Fruit fly (Drosophila melanogaster): Measurements from ENCODE around the gene CG5805.

CG5805 gene

DNA sequence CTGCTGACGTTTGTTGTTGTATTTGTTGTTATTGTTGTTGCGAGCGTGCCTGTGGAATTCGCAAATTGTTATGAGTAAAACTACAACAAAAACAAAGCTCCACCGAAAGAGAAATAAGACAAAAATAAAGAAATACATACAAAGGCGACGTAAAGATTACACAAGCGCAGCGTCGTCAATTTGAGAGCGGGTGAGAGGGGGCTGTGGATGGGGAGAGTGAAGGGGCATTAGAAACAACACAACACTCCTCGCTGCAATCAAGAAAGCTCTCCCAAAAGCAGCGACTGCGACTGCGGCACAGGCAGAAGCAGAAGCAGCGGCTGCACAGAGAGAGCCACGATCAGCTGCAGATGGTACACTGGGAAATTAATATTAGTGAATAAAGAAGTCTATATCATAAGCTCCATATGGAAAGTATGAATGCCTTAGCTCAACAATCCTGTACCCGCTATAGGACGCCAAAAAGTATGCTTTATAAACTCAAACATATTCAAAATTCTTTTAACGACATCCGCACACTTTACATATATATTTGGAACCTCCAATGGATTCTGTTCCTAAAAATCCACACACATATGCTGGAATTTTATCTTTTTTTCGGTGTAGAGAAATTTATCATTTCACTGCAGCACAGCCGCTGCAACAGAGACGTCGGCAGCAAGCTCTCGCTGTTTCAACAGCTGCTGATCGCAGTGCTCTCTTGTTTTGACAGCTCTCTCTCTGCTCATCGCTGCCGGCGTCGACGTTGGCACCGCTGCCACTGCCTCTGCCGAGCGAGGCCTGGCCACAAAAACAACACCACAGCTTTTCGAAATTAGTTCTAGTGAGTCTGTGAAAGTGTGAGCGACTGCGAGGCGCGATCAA, 18.5 kb downstream of the CG5805 start, which contains the start of gene CG13631:
Gene CG13631 (plus strand): TSS at position 814 of the 864 bp plus-strand sequence.
- TF ChIP-seq CG7045 (GFP tag; optimal IDR thresholded peaks at IDR 0.05), result peak; percentile 96
- TF ChIP-seq tj (GFP tag; optimal IDR thresholded peaks at IDR 0.05), result peak; percentile 79
- TF ChIP-seq Clk (GFP tag; optimal IDR thresholded peaks at IDR 0.05), result peak; percentile 92
- TF ChIP-seq Hr96 (GFP tag; optimal IDR thresholded peaks at IDR 0.05), result peak; percentile 94
- TF ChIP-seq toe (GFP tag; optimal IDR thresholded peaks at IDR 0.05), result peak; percentile 96
- TF ChIP-seq CG11617 (GFP tag; optimal IDR thresholded peaks at IDR 0.05), result peak; percentile 93
- TF ChIP-seq pad (GFP tag; optimal IDR thresholded peaks at IDR 0.05), result peak; percentile 85
- peak; percentile 7 for TF ChIP-seq cic (GFP tag; optimal IDR thresholded peaks at IDR 0.05)
- peak; percentile 90 for TF ChIP-seq CG14711 (tag; optimal IDR thresholded peaks at IDR 0.05)
- TF ChIP-seq CG1620 (GFP tag; optimal IDR thresholded peaks at IDR 0.05), result peak; percentile 81
- TF ChIP-seq CG12768 (GFP tag; optimal IDR thresholded peaks at IDR 0.05), result peak; percentile 97
- peak; percentile 97 for TF ChIP-seq CG5204 (GFP tag; optimal IDR thresholded peaks at IDR 0.05)
- peak; percentile 70 for TF ChIP-seq Mnt (GFP tag; optimal IDR thresholded peaks at IDR 0.05)
- TF ChIP-seq Crg-1 (GFP tag; optimal IDR thresholded peaks at IDR 0.05), result peak; percentile 89
- peak; percentile 93 for TF ChIP-seq CG33017 (tag; optimal IDR thresholded peaks at IDR 0.05)
- TF ChIP-seq bab1 (GFP tag; optimal IDR thresholded peaks at IDR 0.05), result peak; percentile 84
- peak; percentile 65 for TF ChIP-seq ovo (GFP tag; optimal IDR thresholded peaks at IDR 0.05)
- TF ChIP-seq cnc (optimal IDR thresholded peaks at IDR 0.05), result no peak
- peak; percentile 71 for TF ChIP-seq kay (GFP tag; ENCODE audit: borderline replicate concordance)
- peak; percentile 94 for TF ChIP-seq CG7101 (tag; optimal IDR thresholded peaks at IDR 0.05)

DNA sequence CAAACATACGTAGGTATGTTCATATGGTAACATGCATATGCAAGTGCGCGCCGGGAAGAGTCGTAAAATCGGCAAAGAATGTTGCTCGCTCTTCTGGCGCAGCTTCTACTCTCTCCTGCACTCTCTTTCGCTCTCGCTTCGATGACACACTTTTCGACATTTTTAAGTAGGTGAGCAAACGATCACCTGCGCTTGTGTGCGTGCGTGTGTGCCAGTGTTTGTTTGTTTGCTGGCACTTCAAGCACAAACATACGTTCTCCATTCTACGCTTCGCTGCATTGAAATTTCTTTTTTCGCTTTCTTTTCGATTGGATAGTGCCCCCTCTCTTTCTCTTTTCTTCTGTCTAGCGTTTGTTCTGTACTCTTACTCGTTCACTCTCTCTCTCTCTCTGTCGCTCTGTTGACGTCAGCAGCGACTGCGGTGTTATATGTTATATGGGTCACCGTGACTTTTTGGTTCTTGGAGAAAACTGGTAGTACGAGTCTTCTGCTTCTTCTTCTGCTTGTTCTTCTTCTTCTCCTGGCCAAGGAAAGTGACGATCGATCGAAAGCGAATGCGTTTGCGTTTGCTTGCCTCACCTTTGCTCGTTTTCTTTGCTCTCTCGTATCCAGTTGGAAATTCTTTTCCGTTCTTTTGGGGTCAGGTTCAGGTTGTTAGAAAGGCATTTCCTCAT, 19.4 kb downstream of the CG5805 start:
- TF ChIP-seq CG14711 (tag; optimal IDR thresholded peaks at IDR 0.05) (no peak), bab1 (GFP tag; optimal IDR thresholded peaks at IDR 0.05) (no peak), tj (GFP tag; optimal IDR thresholded peaks at IDR 0.05) (no peak), CG7045 (GFP tag; optimal IDR thresholded peaks at IDR 0.05) (no peak), CG12768 (GFP tag; optimal IDR thresholded peaks at IDR 0.05) (no peak)

DNA sequence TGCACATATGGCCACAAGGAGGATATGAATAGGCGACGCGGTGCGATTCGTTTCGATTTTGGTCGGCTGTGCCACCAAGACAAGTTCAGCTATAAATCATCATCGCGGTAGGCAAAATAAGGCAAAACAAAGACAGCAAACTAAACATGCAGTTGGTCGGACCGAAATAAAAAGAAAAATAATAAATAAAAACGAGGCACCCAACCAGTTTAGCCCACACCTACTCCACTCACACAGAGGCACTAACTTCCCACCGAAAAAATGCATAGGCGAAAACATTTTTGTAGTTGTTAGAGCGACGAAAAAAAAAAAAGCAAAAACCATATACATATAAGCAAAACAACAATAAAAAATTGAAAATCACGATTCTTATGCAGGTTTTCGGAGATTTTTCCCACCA, 20.5 kb downstream of the CG5805 start:
- TF ChIP-seq kay (GFP tag; ENCODE audit: borderline replicate concordance) (peak; percentile 21), CG14711 (tag; optimal IDR thresholded peaks at IDR 0.05) (no peak), CG1620 (GFP tag; optimal IDR thresholded peaks at IDR 0.05) (no peak)

DNA sequence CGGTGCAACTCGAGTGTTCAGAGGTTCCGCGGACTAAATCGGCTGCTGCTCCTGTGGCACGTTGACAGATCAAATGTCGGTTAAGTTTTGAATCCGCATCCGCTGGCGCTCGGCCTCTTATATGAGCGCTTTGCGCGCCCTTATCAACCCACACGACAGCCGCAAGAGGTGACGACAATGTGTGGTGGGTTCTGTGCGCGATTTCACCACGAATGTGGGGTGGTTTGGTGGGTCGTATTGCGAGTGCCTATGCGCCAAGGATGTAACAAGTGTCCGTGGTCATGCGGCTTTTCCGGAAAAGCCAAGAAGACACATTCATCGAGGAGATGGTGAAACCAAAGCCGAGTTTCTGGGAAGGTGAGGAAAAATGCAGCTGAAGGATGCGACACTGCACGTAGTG, 22.2 kb downstream of the CG5805 start, which contains the start of gene AstA:
Gene AstA (minus strand): TSS at position 101 of the 400 bp plus-strand sequence.
- TF ChIP-seq tj (GFP tag; optimal IDR thresholded peaks at IDR 0.05), result no peak
- TF ChIP-seq Clk (GFP tag; optimal IDR thresholded peaks at IDR 0.05), result no peak
- TF ChIP-seq toe (GFP tag; optimal IDR thresholded peaks at IDR 0.05), result no peak
- no peak for TF ChIP-seq Hr96 (GFP tag; optimal IDR thresholded peaks at IDR 0.05)
- TF ChIP-seq cic (GFP tag; optimal IDR thresholded peaks at IDR 0.05), result no peak
- TF ChIP-seq CG1620 (GFP tag; optimal IDR thresholded peaks at IDR 0.05), result no peak
- no peak for TF ChIP-seq CG7101 (tag; optimal IDR thresholded peaks at IDR 0.05)
- TF ChIP-seq CG5204 (GFP tag; optimal IDR thresholded peaks at IDR 0.05), result no peak

DNA sequence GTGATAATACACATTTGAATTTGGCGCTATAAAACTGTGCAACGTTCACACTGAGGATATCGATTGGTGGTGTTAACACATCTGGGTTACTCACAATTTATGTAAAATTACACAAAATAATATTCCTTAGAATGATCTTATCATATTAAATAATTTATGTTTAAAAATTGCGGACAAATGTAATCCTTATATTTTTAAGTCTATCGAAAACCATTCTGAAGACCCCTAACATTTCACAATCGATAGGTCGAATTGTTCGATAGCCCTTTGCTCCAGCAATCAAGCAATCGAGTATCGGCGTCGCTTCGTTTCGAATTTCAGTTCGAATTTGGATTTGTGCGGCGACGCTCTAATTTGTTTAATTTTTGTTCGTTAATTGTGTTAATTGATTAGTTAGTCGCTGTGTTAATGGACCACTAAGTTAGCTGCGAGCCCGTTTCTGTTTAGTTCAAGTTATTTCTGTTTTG, 33.6 kb downstream of the CG5805 start, which contains the start of gene asp:
Gene asp (plus strand): TSS at position 289 of the 467 bp plus-strand sequence.
- peak; percentile 17 for TF ChIP-seq CG14711 (tag; optimal IDR thresholded peaks at IDR 0.05)
- TF ChIP-seq CG33017 (tag; optimal IDR thresholded peaks at IDR 0.05), result no peak
- TF ChIP-seq kay (GFP tag; ENCODE audit: borderline replicate concordance), result peak; percentile 52
- TF ChIP-seq CG1620 (GFP tag; optimal IDR thresholded peaks at IDR 0.05), result peak; percentile 45
- no peak for TF ChIP-seq Crg-1 (GFP tag; optimal IDR thresholded peaks at IDR 0.05)
- TF ChIP-seq CG5204 (GFP tag; optimal IDR thresholded peaks at IDR 0.05), result peak; percentile 42
- TF ChIP-seq toe (GFP tag; optimal IDR thresholded peaks at IDR 0.05), result peak; percentile 58
- peak; percentile 28 for TF ChIP-seq bab1 (GFP tag; optimal IDR thresholded peaks at IDR 0.05)
- TF ChIP-seq CG12768 (GFP tag; optimal IDR thresholded peaks at IDR 0.05), result no peak
- TF ChIP-seq CG7101 (tag; optimal IDR thresholded peaks at IDR 0.05), result peak; percentile 12

DNA sequence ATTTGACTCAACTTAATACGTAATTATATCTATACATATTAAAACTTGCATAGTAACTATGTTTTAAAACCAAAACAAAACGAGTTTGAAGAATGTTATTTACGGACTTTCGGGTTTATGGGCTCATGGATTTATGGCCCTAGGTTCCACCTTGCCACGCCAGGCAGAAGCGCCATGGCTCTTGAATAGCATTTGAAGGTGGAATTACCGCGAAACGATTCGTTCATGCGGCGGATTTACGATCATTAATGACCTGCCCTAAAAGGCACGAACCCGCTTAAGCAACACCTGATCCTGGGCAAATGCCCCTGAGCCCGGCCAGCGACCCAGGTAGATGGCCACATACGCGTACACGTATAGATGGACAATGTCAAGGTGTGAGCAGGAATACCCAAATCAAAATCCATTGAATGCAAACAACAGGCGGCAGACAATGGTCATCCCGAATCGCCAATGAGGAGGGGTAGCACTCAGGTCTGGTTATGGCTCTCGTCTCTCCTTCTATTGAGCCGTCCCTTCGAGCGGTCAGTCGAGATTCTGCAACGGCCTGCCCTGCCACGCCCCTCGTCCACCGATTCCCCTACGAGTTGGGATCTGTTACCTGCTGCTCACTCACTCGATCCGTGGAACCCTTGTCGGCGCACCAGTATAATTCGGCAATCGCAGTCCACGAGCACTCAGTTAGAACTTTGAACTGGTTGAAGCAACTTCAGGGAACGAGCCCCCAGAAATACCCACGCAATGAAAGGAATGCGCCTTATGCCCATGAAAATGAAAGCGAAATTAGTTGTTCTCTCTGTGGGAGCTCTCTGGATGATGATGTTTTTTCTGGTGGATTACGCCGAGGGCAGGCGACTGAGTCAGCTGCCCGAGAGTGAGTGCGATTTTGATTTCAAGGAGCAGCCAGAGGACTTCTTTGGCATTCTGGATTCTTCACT, 37.9 kb downstream of the CG5805 start, which contains the start of gene tld:
Gene tld (plus strand): TSS at position 677 of the 938 bp plus-strand sequence.
- TF ChIP-seq ovo (GFP tag; optimal IDR thresholded peaks at IDR 0.05) (no peak), CG5204 (GFP tag; optimal IDR thresholded peaks at IDR 0.05) (no peak), toe (GFP tag; optimal IDR thresholded peaks at IDR 0.05) (no peak), CG12768 (GFP tag; optimal IDR thresholded peaks at IDR 0.05) (no peak), cnc (optimal IDR thresholded peaks at IDR 0.05) (no peak), Clk (GFP tag; optimal IDR thresholded peaks at IDR 0.05) (no peak), Crg-1 (GFP tag; optimal IDR thresholded peaks at IDR 0.05) (no peak), CG14711 (tag; optimal IDR thresholded peaks at IDR 0.05) (no peak), CG33017 (tag; optimal IDR thresholded peaks at IDR 0.05) (no peak), tj (GFP tag; optimal IDR thresholded peaks at IDR 0.05) (no peak), Hr96 (GFP tag; optimal IDR thresholded peaks at IDR 0.05) (no peak), bab1 (GFP tag; optimal IDR thresholded peaks at IDR 0.05) (no peak), CG1620 (GFP tag; optimal IDR thresholded peaks at IDR 0.05) (no peak), CG11617 (GFP tag; optimal IDR thresholded peaks at IDR 0.05) (no peak)
